Worm (Caenorhabditis elegans): ENCODE measurements around the gene srd-39.

srd-39 gene

DNA sequence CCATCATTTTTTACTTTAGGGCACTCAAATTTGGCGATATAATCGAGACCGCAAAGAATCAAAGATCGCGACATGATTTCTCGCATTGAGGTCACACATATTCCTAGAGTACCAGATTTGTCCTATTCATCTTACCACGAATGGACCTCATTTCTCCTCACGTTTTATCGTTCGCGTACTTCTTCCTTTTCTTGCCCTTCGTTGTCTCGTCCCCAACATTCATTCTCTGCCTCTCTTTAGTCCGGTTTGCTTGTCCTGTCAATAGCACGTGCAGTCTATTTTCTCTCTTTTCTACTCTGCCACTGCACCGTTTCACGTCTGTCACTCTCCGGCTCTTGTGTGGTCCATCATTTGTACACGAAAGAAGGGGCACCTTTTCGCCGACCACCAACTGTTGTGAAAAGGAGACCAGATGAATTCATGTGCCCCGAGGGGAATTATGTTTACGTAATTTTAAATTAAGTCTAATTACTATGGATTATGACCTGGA lies 49.0 kb downstream of the srd-39 start (continued):
- TF ChIP-seq aptf-3 (GFP tag; IDR thresholded peaks at IDR 0.05) (no peak), F49E8.2 (tag; optimal IDR thresholded peaks at IDR 0.05; ENCODE audit: insufficient read depth) (no peak), ceh-91 (GFP tag; IDR thresholded peaks at IDR 0.05) (no peak), F33H1.4 (GFP tag; IDR thresholded peaks at IDR 0.05) (no peak), egl-18 (GFP tag; IDR thresholded peaks at IDR 0.05) (no peak), atf-7 (tag; optimal IDR thresholded peaks at IDR 0.05) (no peak), attf-5 (GFP tag; optimal IDR thresholded peaks at IDR 0.05) (no peak), bed-2 (GFP tag; IDR thresholded peaks at IDR 0.05) (no peak), athp-1 (tag; optimal IDR thresholded peaks at IDR 0.05) (no peak), dox-1 (GFP tag; IDR thresholded peaks at IDR 0.05) (no peak), ceh-40 (GFP tag; IDR thresholded peaks at IDR 0.05) (no peak), ZK185.1 (tag; optimal IDR thresholded peaks at IDR 0.05; ENCODE audit: poor library complexity, severe bottlenecking) (no peak), tbp1 (GFP tag; optimal IDR thresholded peaks at IDR 0.05) (peak; percentile 25), fkh-3 (tag; optimal IDR thresholded peaks at IDR 0.05) (no peak), ama-1 (optimal IDR thresholded peaks at IDR 0.05) (no peak), ama-1 (GFP tag; optimal IDR thresholded peaks at IDR 0.05) (no peak), snpc-1.1 (tag; optimal IDR thresholded peaks at IDR 0.05; ENCODE audit: insufficient read depth) (no peak), dpff-1 (tag; optimal IDR thresholded peaks at IDR 0.05) (no peak), hsf-1 (GFP tag; IDR thresholded peaks at IDR 0.05) (no peak), ztf-25 (GFP tag; IDR thresholded peaks at IDR 0.05) (no peak), lir-1 (GFP tag; conservative IDR thresholded peaks at IDR 0.05) (no peak), xnd-1 (tag; optimal IDR thresholded peaks at IDR 0.05) (no peak), egrh-3 (GFP tag; IDR thresholded peaks at IDR 0.05) (no peak), B0336.3 (GFP tag; IDR thresholded peaks at IDR 0.05) (0 out of 2 replicates have a peak, but pooled peaks have one; percentile 24), sdz-38 (tag; optimal IDR thresholded peaks at IDR 0.05) (no peak), rpc-1 (optimal IDR thresholded peaks at IDR 0.05) (no peak), rpc-1 (tag; optimal IDR thresholded peaks at IDR 0.05) (no peak), die-1 (tag; optimal IDR thresholded peaks at IDR 0.05) (no peak), somi-1 (GFP tag; optimal IDR thresholded peaks at IDR 0.05) (no peak), T07F8.4 (tag; optimal IDR thresholded peaks at IDR 0.05) (no peak), F39B2.1 (GFP tag; IDR thresholded peaks at IDR 0.05) (no peak), repo-1 (tag; optimal IDR thresholded peaks at IDR 0.05) (no peak), sea-2 (GFP tag; IDR thresholded peaks at IDR 0.05) (no peak), ztf-28 (GFP tag; IDR thresholded peaks at IDR 0.05) (no peak), nhr-80 (tag; optimal IDR thresholded peaks at IDR 0.05) (peak; percentile 74), madf-10 (tag; optimal IDR thresholded peaks at IDR 0.05) (no peak), aptf-2 (GFP tag; conservative IDR thresholded peaks at IDR 0.05) (no peak), lsy-27 (tag; optimal IDR thresholded peaks at IDR 0.05; ENCODE audit: borderline replicate concordance, insufficient read depth) (no peak), ztf-22 (GFP tag; optimal IDR thresholded peaks at IDR 0.05) (no peak), mcd-1 (GFP tag; IDR thresholded peaks at IDR 0.05) (no peak), lin-26 (GFP tag; IDR thresholded peaks at IDR 0.05) (no peak), unc-130 (GFP tag; optimal IDR thresholded peaks at IDR 0.05) (no peak), hmg-1.2 (GFP tag; IDR thresholded peaks at IDR 0.05) (peak; percentile 71; the same call in 1 of the 2 replicates), him-1 (tag; optimal IDR thresholded peaks at IDR 0.05) (no peak), lag-1 (GFP tag; IDR thresholded peaks at IDR 0.05) (no peak), lin-54 (GFP tag; optimal IDR thresholded peaks at IDR 0.05) (no peak), cebp-1 (GFP tag; IDR thresholded peaks at IDR 0.05) (no peak), cebp-1 (tag; optimal IDR thresholded peaks at IDR 0.05) (peak; percentile 60), pha-4 (tag; optimal IDR thresholded peaks at IDR 0.05) (no peak), lin-40 (tag; optimal IDR thresholded peaks at IDR 0.05) (peak; percentile 48), ekl-4 (GFP tag; IDR thresholded peaks at IDR 0.05) (no peak)
